Worm (Caenorhabditis elegans) whole organism, L4/young adult: ENCODE measurements around the gene gsp-1.

ENCODE experiments used
- W03F9.2 ChIP-seq: fragments of 150-350 bp; optimal IDR thresholded peaks from 2 replicates; lab custom pipeline; 2014; ENCODE audit warnings: missing biosample characterization, missing genetic modification characterization
- dao-5 ChIP-seq: sonication (generic microtip); optimal IDR thresholded peaks from 2 replicates; lab custom pipeline; 2016; ENCODE audit warnings: missing genotype, missing genetic modification characterization, moderate library complexity, missing compliant biosample characterization
- him-1 ChIP-seq: sonication (generic microtip); optimal IDR thresholded peaks from 2 replicates; lab custom pipeline; 2016; ENCODE audit warnings: missing genotype, missing genetic modification reagents, missing genetic modification characterization, missing compliant biosample characterization

ce11 chrV:10725424-10725951, 43.3 kb downstream of the gsp-1 start:
- TF ChIP-seq dao-5 (tag; lab: Kevin White, UChicago) (no peak), him-1 (tag; lab: Kevin White, UChicago) (no peak), W03F9.2 (no peak)
